Fruit fly (Drosophila melanogaster): ENCODE data around the gene ema.

Gene ema

dm6 chr3R:16431707-16432106, 9.8 kb downstream of the ema start (continued):
- TF ChIP-seq unpg (GFP tag; optimal IDR thresholded peaks at IDR 0.05) = no peak
- TF ChIP-seq Ptx1 (GFP tag; IDR thresholded peaks at IDR 0.05) = peak; percentile 39; the same call in 1 of the 2 replicates
- TF ChIP-seq zfh2 (GFP tag; optimal IDR thresholded peaks at IDR 0.05) = peak; percentile 27
- TF ChIP-seq cas (GFP tag; IDR thresholded peaks at IDR 0.05) = no peak
- no peak for TF ChIP-seq Taf1 (GFP tag; IDR thresholded peaks at IDR 0.05)
- TF ChIP-seq NC2α (GFP tag; optimal IDR thresholded peaks at IDR 0.05) = peak; percentile 51
- TF ChIP-seq CG16863 (GFP tag; optimal IDR thresholded peaks at IDR 0.05) = no peak
- TF ChIP-seq shn (GFP tag; optimal IDR thresholded peaks at IDR 0.05) = peak; percentile 4
- no peak for TF ChIP-seq so (GFP tag; IDR thresholded peaks at IDR 0.05)
- TF ChIP-seq Side (GFP tag; optimal IDR thresholded peaks at IDR 0.05) = peak; percentile 27
- no peak for TF ChIP-seq CG30431 (GFP tag; optimal IDR thresholded peaks at IDR 0.05)
- no peak for TF ChIP-seq dimm (GFP tag; IDR thresholded peaks at IDR 0.05)
- no peak for TF ChIP-seq lbe (GFP tag; optimal IDR thresholded peaks at IDR 0.05)
- TF ChIP-seq NFAT (GFP tag; IDR thresholded peaks at IDR 0.05) = peak; percentile 82
- TF ChIP-seq CG11504 (tag; optimal IDR thresholded peaks at IDR 0.05) = no peak
- TF ChIP-seq Deaf1 (tag; optimal IDR thresholded peaks at IDR 0.05) = no peak
- TF ChIP-seq ash1 (GFP tag; optimal IDR thresholded peaks at IDR 0.05) = peak; percentile 10
- TF ChIP-seq jing (GFP tag; optimal IDR thresholded peaks at IDR 0.05) = no peak
- no peak for TF ChIP-seq luna (GFP tag; optimal IDR thresholded peaks at IDR 0.05)
- 0 out of 2 replicates have a peak, but pooled peaks have one; percentile 7 for TF ChIP-seq peb (GFP tag; IDR thresholded peaks at IDR 0.05)
- TF ChIP-seq CG8478 (optimal IDR thresholded peaks at IDR 0.05) = no peak
- peak; percentile 55; the same call in 1 of the 2 replicates for TF ChIP-seq CG11247 (GFP tag; IDR thresholded peaks at IDR 0.05)
- no peak for TF ChIP-seq CG14014 (GFP tag; IDR thresholded peaks at IDR 0.05)
- TF ChIP-seq CG10209 (GFP tag; optimal IDR thresholded peaks at IDR 0.05) = peak; percentile 34
- TF ChIP-seq CG6765 (GFP tag; optimal IDR thresholded peaks at IDR 0.05) = peak; percentile 47
- TF ChIP-seq CG7928 (GFP tag; optimal IDR thresholded peaks at IDR 0.05) = no peak
- no peak for TF ChIP-seq CG17328 (GFP tag; IDR thresholded peaks at IDR 0.05)
- TF ChIP-seq Hsf (GFP tag; optimal IDR thresholded peaks at IDR 0.05) = peak; percentile 7
- peak; percentile 2 for TF ChIP-seq jumu (GFP tag; optimal IDR thresholded peaks at IDR 0.05)
- TF ChIP-seq Fer3 (tag; optimal IDR thresholded peaks at IDR 0.05) = no peak
- TF ChIP-seq unc-4 (GFP tag; IDR thresholded peaks at IDR 0.05; ENCODE audit: partially characterized antibody) = peak; percentile 56
- TF ChIP-seq da (GFP tag; optimal IDR thresholded peaks at IDR 0.05) = no peak
- 0 out of 2 replicates have a peak, but pooled peaks have one; percentile 21 for TF ChIP-seq CG3847 (GFP tag; IDR thresholded peaks at IDR 0.05)
- peak; percentile 71 for TF ChIP-seq nerfin-2 (GFP tag; IDR thresholded peaks at IDR 0.05; ENCODE audit: partially characterized antibody)
- peak; percentile 28 for TF ChIP-seq nerfin-1 (tag; optimal IDR thresholded peaks at IDR 0.05)
- no peak for TF ChIP-seq Ravus (GFP tag; IDR thresholded peaks at IDR 0.05)
- TF ChIP-seq E2f2 (GFP tag; IDR thresholded peaks at IDR 0.05) = peak; percentile 52; the same call in 1 of the 2 replicates
- TF ChIP-seq lov (optimal IDR thresholded peaks at IDR 0.05) = no peak
- TF ChIP-seq lov (GFP tag; IDR thresholded peaks at IDR 0.05) = 0 out of 3 replicates have a peak, but pooled peaks have one; percentile 42
- peak; percentile 79 for TF ChIP-seq stwl (tag; optimal IDR thresholded peaks at IDR 0.05)
- peak; percentile 70 for TF ChIP-seq sd (tag; optimal IDR thresholded peaks at IDR 0.05)
- peak; percentile 38 for TF ChIP-seq Dad (GFP tag; optimal IDR thresholded peaks at IDR 0.05)
- TF ChIP-seq Dbx (GFP tag; IDR thresholded peaks at IDR 0.05) = peak; percentile 73; the same call in 2 of the 3 replicates
- TF ChIP-seq pho (GFP tag; optimal IDR thresholded peaks at IDR 0.05) = peak; percentile 14
- TF ChIP-seq ems (GFP tag; optimal IDR thresholded peaks at IDR 0.05) = peak; percentile 43
- no peak for TF ChIP-seq grn (GFP tag; optimal IDR thresholded peaks at IDR 0.05)
- peak; percentile 30 for TF ChIP-seq CG13424 (tag; optimal IDR thresholded peaks at IDR 0.05)
- TF ChIP-seq fd102C (GFP tag; optimal IDR thresholded peaks at IDR 0.05) = peak; percentile 27
- TF ChIP-seq CG10979 (tag; optimal IDR thresholded peaks at IDR 0.05) = peak; percentile 40
- peak; percentile 65 for TF ChIP-seq bbx (GFP tag; IDR thresholded peaks at IDR 0.05; ENCODE audit: partially characterized antibody)
- TF ChIP-seq Opbp (GFP tag; IDR thresholded peaks at IDR 0.05; ENCODE audit: partially characterized antibody) = peak; percentile 83
- TF ChIP-seq CG3407 (GFP tag; optimal IDR thresholded peaks at IDR 0.05) = peak; percentile 1
